Worm (Caenorhabditis elegans): ENCODE results near the gene nhr-222.

The nhr-222 gene

DNA sequence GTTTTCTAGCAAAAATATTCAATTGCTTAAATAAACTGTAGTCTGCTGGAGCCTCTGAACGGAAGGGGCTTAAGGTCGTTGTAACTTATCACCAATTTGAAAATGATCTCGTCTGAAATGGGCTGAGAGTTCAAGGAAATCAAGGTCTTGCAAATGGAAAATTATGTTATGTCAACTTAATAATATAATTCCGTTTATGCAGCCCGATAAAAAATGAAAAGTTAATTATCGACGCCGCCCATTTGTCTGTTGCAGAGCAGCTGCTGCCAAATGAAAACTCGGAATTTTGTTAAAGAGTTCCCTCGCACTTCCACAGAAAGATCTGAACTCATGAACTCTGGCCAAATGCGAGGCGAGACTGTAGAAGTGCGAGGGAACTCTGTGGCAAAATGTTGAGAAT, 2.1 kb downstream of the nhr-222 start, which contains the start of gene srbc-67:
Gene srbc-67 (minus strand): TSS at position 101 of the 400 bp plus-strand sequence.
- no peak for TF ChIP-seq ceh-18 (tag; optimal IDR thresholded peaks at IDR 0.05)
- no peak for TF ChIP-seq ceh-34 (tag; optimal IDR thresholded peaks at IDR 0.05)
- TF ChIP-seq pag-3 (tag; optimal IDR thresholded peaks at IDR 0.05; ENCODE audit: borderline replicate concordance) = no peak
- no peak for TF ChIP-seq unc-55 (GFP tag; optimal IDR thresholded peaks at IDR 0.05)
- no peak for TF ChIP-seq hlh-15 (tag; optimal IDR thresholded peaks at IDR 0.05)
- no peak for TF ChIP-seq hlh-30 (tag; optimal IDR thresholded peaks at IDR 0.05; ENCODE audit: insufficient read depth)
- no peak for TF ChIP-seq hlh-13 (GFP tag; optimal IDR thresholded peaks at IDR 0.05)
- no peak for TF ChIP-seq ceh-48 (tag; optimal IDR thresholded peaks at IDR 0.05)
- no peak for TF ChIP-seq che-1 (tag; optimal IDR thresholded peaks at IDR 0.05)
- TF ChIP-seq eyg-1 (tag; optimal IDR thresholded peaks at IDR 0.05) = no peak
- no peak for TF ChIP-seq nhr-11 (tag; optimal IDR thresholded peaks at IDR 0.05)
- no peak for TF ChIP-seq ahr-1 (tag; optimal IDR thresholded peaks at IDR 0.05)
- no peak for TF ChIP-seq gmeb-2 (tag; optimal IDR thresholded peaks at IDR 0.05)

DNA sequence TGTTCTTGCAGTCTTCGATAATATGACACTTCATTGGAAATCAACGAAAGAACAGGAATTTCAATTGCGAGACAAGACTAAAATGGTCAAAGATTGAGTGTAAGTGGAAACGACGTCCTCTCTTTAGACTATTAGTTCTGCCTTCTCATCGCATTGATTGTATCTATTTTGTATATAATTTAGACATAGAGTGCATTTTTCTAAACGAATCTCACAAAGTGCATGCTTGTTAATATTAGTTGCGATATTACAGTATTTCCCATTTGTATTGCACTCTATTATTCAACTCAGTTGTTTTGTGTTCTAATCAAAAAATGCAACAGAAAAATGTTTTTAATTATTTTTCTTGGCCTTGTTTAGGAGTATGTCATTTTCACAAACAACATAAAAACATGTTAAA, 4.9 kb downstream of the nhr-222 start, which contains the start of gene nhr-93:
Gene nhr-93 (minus strand): TSS at position 101 of the 400 bp plus-strand sequence.
- TF ChIP-seq ceh-31 (tag; optimal IDR thresholded peaks at IDR 0.05) (no peak), zip-5 (tag; optimal IDR thresholded peaks at IDR 0.05) (no peak), unc-42 (tag; optimal IDR thresholded peaks at IDR 0.05) (no peak), odd-2 (tag; optimal IDR thresholded peaks at IDR 0.05) (no peak), mec-3 (tag; optimal IDR thresholded peaks at IDR 0.05; ENCODE audit: borderline replicate concordance) (no peak)

DNA sequence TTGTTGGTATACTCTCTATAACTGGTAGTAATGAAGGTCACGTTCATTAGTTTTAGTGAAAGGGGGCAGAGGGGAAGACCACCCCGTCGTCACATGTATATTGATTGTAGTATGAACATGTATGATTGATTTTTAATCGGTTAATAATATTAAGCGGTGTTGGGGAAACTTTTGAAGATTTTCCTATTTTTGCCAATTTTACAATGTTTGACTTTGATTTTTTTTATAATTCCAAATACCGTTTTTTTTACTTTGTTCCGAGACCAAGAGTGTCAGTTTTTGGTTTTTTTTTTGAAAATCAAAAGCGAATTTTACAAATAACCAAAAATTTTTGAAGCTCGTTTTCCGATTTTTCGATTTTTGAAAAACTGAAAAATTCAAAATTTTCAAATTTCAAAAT, 8.0 kb downstream of the nhr-222 start, which contains the start of gene nhr-221:
Gene nhr-221 (minus strand): TSS at position 101 of the 400 bp plus-strand sequence.
- TF ChIP-seq ahr-1 (tag; optimal IDR thresholded peaks at IDR 0.05) (no peak), dve-1 (tag; optimal IDR thresholded peaks at IDR 0.05) (no peak), unc-86 (tag; optimal IDR thresholded peaks at IDR 0.05) (no peak)

DNA sequence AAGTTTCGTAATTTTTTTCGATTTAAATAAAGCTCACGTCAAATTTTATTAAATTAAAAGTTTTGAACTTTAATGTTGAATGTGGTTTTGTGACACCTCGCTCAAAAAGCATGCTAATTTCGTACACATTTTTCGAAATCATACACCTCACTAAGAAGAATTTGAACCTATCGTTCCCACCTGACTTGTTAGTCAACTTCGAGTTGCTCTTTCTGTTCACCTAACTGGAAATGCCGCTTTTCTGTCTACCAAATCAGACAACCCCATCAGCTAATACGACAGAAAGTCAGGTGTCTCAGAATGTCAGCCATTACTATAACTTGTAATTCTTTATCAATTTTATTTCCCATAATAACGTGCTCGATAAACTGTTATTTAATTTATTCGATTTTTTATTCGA, 12.8 kb downstream of the nhr-222 start, which contains the start of gene srbc-66:
Gene srbc-66 (plus strand): TSS at position 301 of the 400 bp plus-strand sequence.
- no peak for TF ChIP-seq nhr-11 (tag; optimal IDR thresholded peaks at IDR 0.05)
- no peak for TF ChIP-seq C08G9.2 (tag; optimal IDR thresholded peaks at IDR 0.05)
- no peak for TF ChIP-seq odd-2 (tag; optimal IDR thresholded peaks at IDR 0.05)
- no peak for TF ChIP-seq K02D7.2 (tag; optimal IDR thresholded peaks at IDR 0.05)
- TF ChIP-seq npax-4 (tag; optimal IDR thresholded peaks at IDR 0.05) = no peak
- TF ChIP-seq mec-3 (tag; optimal IDR thresholded peaks at IDR 0.05; ENCODE audit: borderline replicate concordance) = no peak
- no peak for TF ChIP-seq hlh-30 (tag; optimal IDR thresholded peaks at IDR 0.05; ENCODE audit: insufficient read depth)
- no peak for TF ChIP-seq tbx-2 (tag; optimal IDR thresholded peaks at IDR 0.05)
- no peak for TF ChIP-seq pqm-1 (tag; optimal IDR thresholded peaks at IDR 0.05)
- no peak for TF ChIP-seq sox-4 (tag; optimal IDR thresholded peaks at IDR 0.05)
- no peak for TF ChIP-seq pha-4 (tag; optimal IDR thresholded peaks at IDR 0.05)
- TF ChIP-seq sdc-2 (tag; optimal IDR thresholded peaks at IDR 0.05) = no peak
- no peak for TF ChIP-seq madf-2 (tag; optimal IDR thresholded peaks at IDR 0.05)
- no peak for TF ChIP-seq sox-2 (GFP tag; IDR thresholded peaks at IDR 0.05)
- TF ChIP-seq rnt-1 (tag; optimal IDR thresholded peaks at IDR 0.05) = no peak

DNA sequence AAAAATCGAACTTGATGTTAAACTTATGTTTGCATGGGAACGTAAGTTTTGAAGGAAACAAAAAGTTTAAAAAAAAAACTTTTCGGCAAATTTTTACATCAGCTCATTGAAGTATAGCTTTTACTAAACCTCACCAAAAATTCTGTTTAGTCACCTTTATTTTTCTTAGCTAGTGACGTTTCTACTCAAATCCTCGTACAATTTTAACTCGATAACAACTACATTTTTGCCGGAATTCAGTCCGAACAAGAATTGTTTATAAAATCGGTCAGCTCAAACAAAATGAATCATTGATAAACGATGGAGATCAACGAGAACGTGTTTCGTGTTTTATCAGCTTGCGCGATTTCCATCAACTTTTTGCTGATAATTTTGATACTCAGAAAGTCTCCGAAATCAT, 16.4 kb downstream of the nhr-222 start, which contains the start of gene str-260:
Gene str-260 (plus strand): TSS at position 301 of the 400 bp plus-strand sequence.
- TF ChIP-seq ceh-14 (tag; optimal IDR thresholded peaks at IDR 0.05) (no peak), npax-4 (tag; optimal IDR thresholded peaks at IDR 0.05) (no peak), dve-1 (tag; optimal IDR thresholded peaks at IDR 0.05) (no peak), C38D4.7 (GFP tag; optimal IDR thresholded peaks at IDR 0.05) (no peak), pat-9 (tag; optimal IDR thresholded peaks at IDR 0.05) (no peak)
